Worm (Caenorhabditis elegans): ENCODE measurements around the gene mdt-11.

DNA sequence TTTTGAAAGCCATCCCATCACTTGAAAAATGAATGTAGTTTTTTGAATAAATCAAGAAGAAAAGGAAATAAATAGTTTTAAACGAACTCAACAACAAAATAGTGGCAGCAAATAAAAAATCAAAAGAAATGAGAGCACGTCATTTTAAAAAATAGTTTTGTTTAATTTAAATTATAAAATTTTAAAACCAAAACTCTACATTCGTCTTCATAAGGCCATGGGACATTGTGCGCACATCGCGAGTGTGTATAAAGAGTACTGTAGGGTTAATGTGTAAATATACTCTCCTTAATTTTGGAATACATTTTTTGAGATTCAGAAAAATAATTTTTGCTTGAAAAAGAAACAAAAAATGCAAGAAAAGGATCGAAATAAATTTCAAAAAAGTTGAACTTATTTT, 30.9 kb downstream of the mdt-11 start, which contains the start of gene C45G9.15:
- no peak for TF ChIP-seq tab-1 (GFP tag; IDR thresholded peaks at IDR 0.05)
- TF ChIP-seq cog-1 (tag; optimal IDR thresholded peaks at IDR 0.05), result no peak
- no peak for TF ChIP-seq med-1 (GFP tag; optimal IDR thresholded peaks at IDR 0.05; ENCODE audit: insufficient read depth)
